Fruit fly (Drosophila melanogaster): ENCODE data around the gene Spn88Eb.
A peak's percentile ranks its signal among the peaks of the same experiment; 100 is the strongest.

The Spn88Eb gene

DNA sequence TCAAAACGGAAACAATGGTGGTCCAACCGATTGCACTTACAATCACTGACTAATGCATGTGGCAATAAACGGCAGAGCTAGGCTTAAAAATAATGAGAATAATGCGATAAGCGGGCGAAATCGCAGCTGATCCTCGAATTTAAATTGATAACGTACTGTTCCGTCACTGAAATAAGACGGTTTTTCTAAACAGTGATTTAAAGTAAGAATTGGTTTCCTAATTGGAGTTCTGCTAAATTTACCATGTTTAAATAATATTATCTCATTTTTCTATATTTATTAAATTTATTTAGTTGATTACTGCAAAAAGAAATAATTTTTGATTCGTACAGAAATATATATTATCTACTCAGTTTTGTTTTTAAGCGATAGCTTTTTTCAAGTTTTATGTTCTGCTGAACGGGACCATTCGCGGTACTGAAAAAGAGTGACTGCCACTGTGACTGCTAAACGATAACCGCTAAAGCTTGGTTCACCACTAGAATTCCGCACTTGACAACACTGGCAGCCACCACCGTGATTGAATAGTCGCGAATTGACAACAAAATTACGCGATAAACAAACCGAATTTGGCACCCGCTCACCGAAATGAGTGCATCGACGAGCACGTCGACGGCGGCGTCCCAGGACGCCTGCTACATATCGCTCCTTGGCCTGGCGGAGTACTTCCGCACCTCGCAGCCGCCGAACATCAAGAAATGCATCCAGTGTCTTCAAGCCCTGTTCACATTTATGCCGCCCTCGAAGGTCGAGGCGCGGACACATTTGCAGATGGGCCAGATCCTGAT, at the start of gene Spn88Eb, which contains the start of gene Mau2:
Gene Spn88Eb, minus strand, starts transcription at position 51 of the 788 bp plus-strand sequence.
Gene Mau2, plus strand, starts transcription at position 493 of the 788 bp plus-strand sequence.
- TF ChIP-seq fd96Ca (GFP tag; IDR thresholded peaks at IDR 0.05) (peak; percentile 68; the same call in 2 of the 3 replicates), CG4496 (GFP tag; IDR thresholded peaks at IDR 0.05) (peak; percentile 71), CG15710 (tag; optimal IDR thresholded peaks at IDR 0.05) (peak; percentile 32), CG17806 (tag; optimal IDR thresholded peaks at IDR 0.05) (no peak), CG14655 (GFP tag; optimal IDR thresholded peaks at IDR 0.05) (no peak), rn (GFP tag; IDR thresholded peaks at IDR 0.05) (peak; percentile 32; the same call in 1 of the 2 replicates), Ets98B (GFP tag; IDR thresholded peaks at IDR 0.05) (peak; percentile 68), Pif1A (GFP tag; optimal IDR thresholded peaks at IDR 0.05) (no peak), Snoo (tag; optimal IDR thresholded peaks at IDR 0.05) (peak; percentile 34), Pif1B (GFP tag; optimal IDR thresholded peaks at IDR 0.05) (no peak), gl (tag; optimal IDR thresholded peaks at IDR 0.05) (no peak), CG9948 (tag; optimal IDR thresholded peaks at IDR 0.05) (no peak), CG32121 (GFP tag; IDR thresholded peaks at IDR 0.05) (0 out of 2 replicates have a peak, but pooled peaks have one; percentile 24), D1 (tag; optimal IDR thresholded peaks at IDR 0.05) (no peak)

DNA sequence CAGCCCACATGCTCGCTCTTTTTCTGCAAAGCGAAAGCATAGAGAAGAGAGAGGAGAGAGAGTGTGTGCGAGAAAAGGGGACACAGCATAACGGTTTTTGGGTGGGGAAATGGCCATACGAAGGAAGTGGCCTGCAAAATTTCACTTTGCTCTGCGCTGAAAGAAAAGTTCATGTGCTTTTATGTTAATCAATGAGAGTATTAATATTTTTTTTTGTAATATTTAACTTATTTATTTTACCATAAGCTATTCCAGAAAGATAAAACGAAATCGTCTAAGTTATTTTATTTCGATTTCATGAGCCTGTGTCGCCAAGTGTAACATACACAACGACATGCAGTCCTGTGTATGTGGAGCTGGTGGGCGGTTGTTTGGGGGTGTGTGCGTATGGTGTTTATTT, 41.9 kb upstream of the Spn88Eb start:
- TF ChIP-seq EcR (GFP tag; optimal IDR thresholded peaks at IDR 0.05) (no peak), CG14655 (GFP tag; optimal IDR thresholded peaks at IDR 0.05) (no peak), CG15710 (tag; optimal IDR thresholded peaks at IDR 0.05) (peak; percentile 74), CG12605 (GFP tag; IDR thresholded peaks at IDR 0.05) (peak; percentile 60), CG17806 (tag; optimal IDR thresholded peaks at IDR 0.05) (no peak), rn (GFP tag; IDR thresholded peaks at IDR 0.05) (peak; percentile 56), CG32121 (GFP tag; IDR thresholded peaks at IDR 0.05) (peak; percentile 70), CG4496 (GFP tag; IDR thresholded peaks at IDR 0.05) (peak; percentile 72; the same call in 2 of the 3 replicates), Ets98B (GFP tag; IDR thresholded peaks at IDR 0.05) (peak; percentile 81), CG8159 (tag; optimal IDR thresholded peaks at IDR 0.05) (peak; percentile 62), Pif1B (GFP tag; optimal IDR thresholded peaks at IDR 0.05) (no peak), CG34367 (tag; optimal IDR thresholded peaks at IDR 0.05) (peak; percentile 40), fd96Ca (GFP tag; IDR thresholded peaks at IDR 0.05) (peak; percentile 67), D1 (tag; optimal IDR thresholded peaks at IDR 0.05) (no peak), CG10348 (GFP tag; IDR thresholded peaks at IDR 0.05) (no peak), CG13204 (GFP tag; optimal IDR thresholded peaks at IDR 0.05) (no peak), Snoo (tag; optimal IDR thresholded peaks at IDR 0.05) (no peak), CG8301 (tag; optimal IDR thresholded peaks at IDR 0.05) (no peak), CG9948 (tag; optimal IDR thresholded peaks at IDR 0.05) (no peak), gl (tag; optimal IDR thresholded peaks at IDR 0.05) (no peak), Pif1A (GFP tag; optimal IDR thresholded peaks at IDR 0.05) (no peak)

- no peak for TF ChIP-seq CG8301 (tag; optimal IDR thresholded peaks at IDR 0.05)
- TF ChIP-seq CG15710 (tag; optimal IDR thresholded peaks at IDR 0.05) = no peak
- no peak for TF ChIP-seq CG10348 (GFP tag; IDR thresholded peaks at IDR 0.05)
- no peak for TF ChIP-seq fd96Ca (GFP tag; IDR thresholded peaks at IDR 0.05)
- TF ChIP-seq CG9948 (tag; optimal IDR thresholded peaks at IDR 0.05) = no peak
- no peak for TF ChIP-seq D1 (tag; optimal IDR thresholded peaks at IDR 0.05)
- no peak for TF ChIP-seq CG4496 (GFP tag; IDR thresholded peaks at IDR 0.05)
- no peak for TF ChIP-seq CG14655 (GFP tag; optimal IDR thresholded peaks at IDR 0.05)
- no peak for TF ChIP-seq EcR (GFP tag; optimal IDR thresholded peaks at IDR 0.05)
- no peak for TF ChIP-seq CG17806 (tag; optimal IDR thresholded peaks at IDR 0.05)
- TF ChIP-seq Ets98B (GFP tag; IDR thresholded peaks at IDR 0.05) = no peak
- TF ChIP-seq Pif1A (GFP tag; optimal IDR thresholded peaks at IDR 0.05) = no peak
- TF ChIP-seq CG13204 (GFP tag; optimal IDR thresholded peaks at IDR 0.05) = no peak
Measured at dm6 chr3R:15249735-15250134, 41.2 kb upstream of the Spn88Eb start, which contains the start of gene CG42404. Gene CG42404 (plus strand): TSS chr3R:15250094.

- no peak for TF ChIP-seq CG14655 (GFP tag; optimal IDR thresholded peaks at IDR 0.05)
Measured at dm6 chr3R:15249037-15249436, 40.5 kb upstream of the Spn88Eb start, which contains the start of gene Amt. Gene Amt (minus strand): TSS chr3R:15249137.

DNA sequence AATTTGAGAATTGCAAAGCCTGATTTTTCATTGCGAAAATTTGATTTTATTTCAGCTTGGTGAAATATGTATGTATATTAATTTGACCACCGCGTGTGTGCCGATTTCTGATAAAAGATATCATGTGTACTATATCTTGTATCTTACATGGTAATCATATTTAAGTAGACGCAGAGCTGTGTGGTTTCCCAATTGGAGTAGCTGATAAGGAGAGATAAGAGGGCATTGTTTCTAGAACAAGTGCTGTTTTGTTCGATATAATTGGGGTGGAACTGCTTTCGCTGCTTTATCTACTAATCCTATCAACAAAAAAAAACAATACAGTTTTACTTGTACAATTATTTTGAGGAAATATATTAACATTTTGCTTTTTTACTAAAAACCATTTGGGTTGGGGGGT, 38.0 kb upstream of the Spn88Eb start:
- TF ChIP-seq CG9948 (tag; optimal IDR thresholded peaks at IDR 0.05) (no peak), D1 (tag; optimal IDR thresholded peaks at IDR 0.05) (no peak), CG8159 (tag; optimal IDR thresholded peaks at IDR 0.05) (peak; percentile 48), CG14655 (GFP tag; optimal IDR thresholded peaks at IDR 0.05) (no peak), Pif1B (GFP tag; optimal IDR thresholded peaks at IDR 0.05) (no peak), Pif1A (GFP tag; optimal IDR thresholded peaks at IDR 0.05) (no peak), Snoo (tag; optimal IDR thresholded peaks at IDR 0.05) (no peak), rn (GFP tag; IDR thresholded peaks at IDR 0.05) (no peak)

DNA sequence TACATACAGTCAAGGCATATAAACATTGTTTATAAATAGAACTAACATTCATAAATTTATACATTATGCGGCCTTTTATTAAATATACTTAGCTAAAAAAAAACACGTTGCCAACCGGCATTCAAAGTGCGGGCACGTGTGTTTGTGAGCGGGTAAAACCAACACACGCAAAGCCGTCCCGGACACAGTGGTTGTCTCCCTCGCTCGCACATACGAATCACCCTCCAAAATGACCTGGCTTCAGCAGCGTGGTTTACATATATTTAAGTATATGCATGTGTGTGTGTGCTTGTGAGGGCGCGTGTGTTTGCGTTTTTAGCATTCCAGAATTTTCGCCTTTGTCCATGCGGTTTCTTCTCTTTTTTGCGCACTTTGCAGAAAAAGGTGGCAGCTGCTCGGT, 34.9 kb upstream of the Spn88Eb start:
- TF ChIP-seq CG12605 (GFP tag; IDR thresholded peaks at IDR 0.05) (peak; percentile 45; the same call in 1 of the 2 replicates), CG8159 (tag; optimal IDR thresholded peaks at IDR 0.05) (peak; percentile 7), Ets98B (GFP tag; IDR thresholded peaks at IDR 0.05) (no peak), EcR (GFP tag; optimal IDR thresholded peaks at IDR 0.05) (peak; percentile 71), CG10348 (GFP tag; IDR thresholded peaks at IDR 0.05) (no peak), CG15710 (tag; optimal IDR thresholded peaks at IDR 0.05) (no peak), Snoo (tag; optimal IDR thresholded peaks at IDR 0.05) (no peak), CG4496 (GFP tag; IDR thresholded peaks at IDR 0.05) (peak; percentile 53; the same call in 1 of the 3 replicates), CG17806 (tag; optimal IDR thresholded peaks at IDR 0.05) (no peak), CG8301 (tag; optimal IDR thresholded peaks at IDR 0.05) (no peak), Pif1B (GFP tag; optimal IDR thresholded peaks at IDR 0.05) (peak; percentile 48), rn (GFP tag; IDR thresholded peaks at IDR 0.05) (no peak), fd96Ca (GFP tag; IDR thresholded peaks at IDR 0.05) (no peak), CG14655 (GFP tag; optimal IDR thresholded peaks at IDR 0.05) (no peak), CG9948 (tag; optimal IDR thresholded peaks at IDR 0.05) (no peak), CG13204 (GFP tag; optimal IDR thresholded peaks at IDR 0.05) (no peak), CG32121 (GFP tag; IDR thresholded peaks at IDR 0.05) (0 out of 2 replicates have a peak, but pooled peaks have one; percentile 46), gl (tag; optimal IDR thresholded peaks at IDR 0.05) (no peak), CG34367 (tag; optimal IDR thresholded peaks at IDR 0.05) (no peak), Pif1A (GFP tag; optimal IDR thresholded peaks at IDR 0.05) (no peak), D1 (tag; optimal IDR thresholded peaks at IDR 0.05) (no peak)

All from whole organism, pupa.